Worm (Caenorhabditis elegans) whole organism, L4 larva: ENCODE measurements around the gene fbxa-104.

Experiments used
- hlh-30 ChIP-seq: sonication (generic microtip); optimal IDR thresholded peaks from 2 replicates; lab custom pipeline; 2017; ENCODE audit warnings: antibody characterized with exemption, mild to moderate bottlenecking, missing genetic modification characterization, missing compliant biosample characterization; ENCODE audit not compliant: insufficient read depth
- lsy-2 ChIP-seq, 2 experiments: fragments of 150-350 bp in 1 of 2; sonication (generic microtip) in 1 of 2; optimal IDR thresholded peaks; 2 replicates each; lab custom pipeline; 2014 to 2017; ENCODE audit warnings: missing biosample characterization in 2 of 2, missing genetic modification characterization in 2 of 2
- mep-1 ChIP-seq: fragments of 150-350 bp; sonication (generic microtip); optimal IDR thresholded peaks from 3 replicates; lab custom pipeline; 2014; ENCODE audit warnings: missing biosample characterization, missing genetic modification characterization
- nhr-10 ChIP-seq: fragments of 150-350 bp; optimal IDR thresholded peaks from 2 replicates; lab custom pipeline; 2014; ENCODE audit warnings: missing biosample characterization, missing genetic modification characterization
- nhr-11 ChIP-seq: fragments of 150-350 bp; optimal IDR thresholded peaks from 2 replicates; lab custom pipeline; 2014; ENCODE audit warnings: missing biosample characterization, missing genetic modification characterization
- nhr-25 ChIP-seq: sonication (generic microtip); optimal IDR thresholded peaks from 2 replicates; lab custom pipeline; 2017; ENCODE audit warnings: missing genetic modification characterization, mild to moderate bottlenecking, missing compliant biosample characterization, antibody characterized with exemption, moderate library complexity, borderline replicate concordance; ENCODE audit not compliant: insufficient read depth
- nhr-77 ChIP-seq: fragments of 150-350 bp; optimal IDR thresholded peaks from 2 replicates; lab custom pipeline; 2014; ENCODE audit warnings: missing biosample characterization, missing genetic modification characterization
- pqm-1 ChIP-seq: sonication (generic microtip); optimal IDR thresholded peaks from 2 replicates; lab custom pipeline; 2017; ENCODE audit warnings: missing biosample characterization, missing genetic modification characterization
- zag-1 ChIP-seq: fragments of 150-350 bp; optimal IDR thresholded peaks from 2 replicates; lab custom pipeline; 2014; ENCODE audit warnings: missing biosample characterization, missing genetic modification characterization
- zfp-2 ChIP-seq: sonication (generic microtip); optimal IDR thresholded peaks from 2 replicates; lab custom pipeline; 2016; ENCODE audit warnings: mild to moderate bottlenecking, missing genetic modification characterization, missing compliant biosample characterization

DNA sequence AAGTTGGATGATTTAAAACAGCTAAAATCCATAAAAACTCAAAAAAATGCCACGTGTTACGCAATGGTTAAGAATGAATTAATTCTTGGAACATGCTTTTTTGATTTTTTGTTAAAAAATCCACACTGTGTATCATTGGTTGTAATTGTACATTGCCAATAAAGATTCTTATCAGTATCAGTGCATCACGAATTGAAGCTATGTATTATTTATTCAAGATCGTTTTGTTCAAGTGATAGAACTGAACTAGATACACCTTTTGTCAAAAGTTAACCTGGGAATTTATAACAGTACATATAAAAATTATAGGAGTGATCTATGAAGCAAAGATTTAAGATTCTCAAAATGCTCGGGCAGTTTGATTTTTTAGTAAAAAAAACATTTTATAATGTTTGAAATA, 11.2 kb upstream of the fbxa-104 start:
- TF ChIP-seq nhr-77 (tag; lab: Kevin White, UChicago) (no peak), nhr-25 (tag; lab: Kevin White, UChicago) (no peak), nhr-11 (tag; lab: Kevin White, UChicago) (no peak), pqm-1 (tag; lab: Kevin White, UChicago) (peak; percentile 57), mep-1 (tag; lab: Kevin White, UChicago) (no peak), zag-1 (tag; lab: Kevin White, UChicago) (no peak), nhr-10 (tag; lab: Kevin White, UChicago) (no peak), zfp-2 (tag; lab: Kevin White, UChicago) (no peak), lsy-2 (tag; optimal IDR thresholded peaks at IDR 0.05; lab: Kevin White, UChicago) (no peak), hlh-30 (no peak)
